Fruit fly (Drosophila melanogaster): ENCODE results near the gene kis.
A peak's percentile ranks its signal among the peaks of the same experiment; 100 is the strongest.

kis gene

DNA sequence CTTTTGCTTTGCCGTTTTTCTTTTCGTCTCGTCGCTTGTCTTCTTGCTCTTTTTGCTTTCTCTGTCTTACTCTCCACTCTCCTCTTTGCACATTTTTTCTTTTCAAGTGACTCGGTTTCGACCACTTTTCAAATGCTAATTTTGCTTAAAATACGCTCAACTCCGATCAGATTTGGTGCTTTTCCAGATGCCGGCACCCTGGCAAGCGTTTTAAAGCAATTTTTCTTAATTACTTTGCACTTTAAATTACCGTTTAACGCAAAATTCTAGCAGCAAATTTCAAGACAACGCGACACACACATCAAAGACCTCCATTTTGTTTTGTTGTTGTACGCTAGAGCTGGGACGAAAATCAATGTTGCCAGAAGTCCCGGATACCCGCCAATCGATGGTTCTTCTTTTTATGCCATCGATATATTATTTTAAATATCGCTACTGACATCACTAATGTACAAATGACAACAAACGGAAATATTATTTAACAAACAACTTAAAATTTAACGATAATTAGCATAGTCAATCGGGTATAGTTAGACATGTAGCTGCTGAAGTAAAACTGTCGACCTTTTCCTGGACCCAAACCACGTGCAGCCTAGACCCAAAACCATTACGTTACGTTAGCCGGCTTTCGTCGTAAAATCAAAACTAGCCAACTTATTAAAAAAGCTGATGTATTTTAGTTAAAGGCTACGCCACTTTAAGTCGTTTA, at the start of gene kis:
Gene kis, minus strand, starts transcription at position 317 of the 709 bp plus-strand sequence.
- TF ChIP-seq bab1 (GFP tag; optimal IDR thresholded peaks at IDR 0.05) (peak; percentile 75), CG12768 (GFP tag; optimal IDR thresholded peaks at IDR 0.05) (peak; percentile 8), CG7045 (GFP tag; optimal IDR thresholded peaks at IDR 0.05) (peak; percentile 24), CG7101 (tag; optimal IDR thresholded peaks at IDR 0.05) (peak; percentile 25), Mnt (GFP tag; optimal IDR thresholded peaks at IDR 0.05) (peak; percentile 75), Crg-1 (GFP tag; optimal IDR thresholded peaks at IDR 0.05) (peak; percentile 34), ovo (GFP tag; optimal IDR thresholded peaks at IDR 0.05) (no peak), Clk (GFP tag; optimal IDR thresholded peaks at IDR 0.05) (peak; percentile 9), Hr96 (GFP tag; optimal IDR thresholded peaks at IDR 0.05) (peak; percentile 56), CG33017 (tag; optimal IDR thresholded peaks at IDR 0.05) (peak; percentile 46), CG11617 (GFP tag; optimal IDR thresholded peaks at IDR 0.05) (peak; percentile 46), pad (GFP tag; optimal IDR thresholded peaks at IDR 0.05) (peak; percentile 23), cnc (optimal IDR thresholded peaks at IDR 0.05) (no peak), toe (GFP tag; optimal IDR thresholded peaks at IDR 0.05) (no peak), CG1620 (GFP tag; optimal IDR thresholded peaks at IDR 0.05) (peak; percentile 64), cic (GFP tag; optimal IDR thresholded peaks at IDR 0.05) (no peak), CG14711 (tag; optimal IDR thresholded peaks at IDR 0.05) (no peak), kay (GFP tag; ENCODE audit: borderline replicate concordance) (no peak), CG5204 (GFP tag; optimal IDR thresholded peaks at IDR 0.05) (no peak), tj (GFP tag; optimal IDR thresholded peaks at IDR 0.05) (no peak)

DNA sequence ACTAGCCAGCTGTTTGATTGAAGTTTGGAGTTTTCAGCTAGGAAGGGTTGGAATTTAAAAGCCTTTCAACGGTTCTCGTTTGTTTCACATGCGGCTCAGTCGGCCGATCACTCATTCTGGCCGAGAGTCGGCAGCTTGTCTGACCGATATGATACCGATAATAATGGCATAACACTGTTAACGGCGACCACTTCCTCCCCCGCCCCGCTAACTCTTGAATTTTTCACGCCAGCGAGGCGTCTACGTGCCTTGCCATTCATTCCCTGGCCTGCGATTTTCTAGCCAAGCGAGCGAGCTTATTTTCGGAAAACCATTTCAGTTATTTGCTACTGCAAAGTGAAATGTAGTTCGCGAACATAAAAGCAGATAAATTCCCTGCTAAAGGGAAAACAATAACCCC, 49.4 kb upstream of the kis start:
- TF ChIP-seq Mnt (GFP tag; optimal IDR thresholded peaks at IDR 0.05), result no peak
- no peak for TF ChIP-seq toe (GFP tag; optimal IDR thresholded peaks at IDR 0.05)
- TF ChIP-seq CG5204 (GFP tag; optimal IDR thresholded peaks at IDR 0.05), result no peak

DNA sequence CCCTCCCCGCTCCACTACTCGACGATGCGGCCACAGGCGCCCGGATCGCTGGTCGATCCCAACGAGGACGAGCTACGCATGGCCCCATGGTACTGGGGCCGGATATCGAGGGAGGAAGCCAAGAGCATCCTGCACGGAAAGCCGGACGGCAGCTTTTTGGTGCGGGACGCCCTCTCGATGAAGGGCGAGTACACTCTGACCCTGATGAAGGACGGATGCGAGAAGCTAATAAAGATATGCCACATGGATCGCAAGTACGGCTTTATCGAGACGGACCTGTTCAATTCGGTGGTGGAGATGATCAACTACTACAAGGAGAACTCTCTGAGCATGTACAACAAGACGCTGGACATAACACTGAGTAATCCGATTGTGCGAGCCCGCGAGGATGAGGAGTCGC, 48.4 kb upstream of the kis start:
- no peak for TF ChIP-seq cic (GFP tag; optimal IDR thresholded peaks at IDR 0.05)
- no peak for TF ChIP-seq CG1620 (GFP tag; optimal IDR thresholded peaks at IDR 0.05)
- TF ChIP-seq Hr96 (GFP tag; optimal IDR thresholded peaks at IDR 0.05), result no peak
- no peak for TF ChIP-seq bab1 (GFP tag; optimal IDR thresholded peaks at IDR 0.05)
- TF ChIP-seq kay (GFP tag; ENCODE audit: borderline replicate concordance), result no peak
- TF ChIP-seq Crg-1 (GFP tag; optimal IDR thresholded peaks at IDR 0.05), result no peak
- no peak for TF ChIP-seq CG5204 (GFP tag; optimal IDR thresholded peaks at IDR 0.05)
- no peak for TF ChIP-seq Mnt (GFP tag; optimal IDR thresholded peaks at IDR 0.05)
- TF ChIP-seq tj (GFP tag; optimal IDR thresholded peaks at IDR 0.05), result no peak
- TF ChIP-seq ovo (GFP tag; optimal IDR thresholded peaks at IDR 0.05), result no peak
- TF ChIP-seq Clk (GFP tag; optimal IDR thresholded peaks at IDR 0.05), result no peak
- no peak for TF ChIP-seq CG33017 (tag; optimal IDR thresholded peaks at IDR 0.05)
- no peak for TF ChIP-seq CG7045 (GFP tag; optimal IDR thresholded peaks at IDR 0.05)
- no peak for TF ChIP-seq CG11617 (GFP tag; optimal IDR thresholded peaks at IDR 0.05)
- TF ChIP-seq cnc (optimal IDR thresholded peaks at IDR 0.05), result no peak
- TF ChIP-seq CG7101 (tag; optimal IDR thresholded peaks at IDR 0.05), result no peak
- no peak for TF ChIP-seq pad (GFP tag; optimal IDR thresholded peaks at IDR 0.05)
- TF ChIP-seq CG12768 (GFP tag; optimal IDR thresholded peaks at IDR 0.05), result no peak
- TF ChIP-seq toe (GFP tag; optimal IDR thresholded peaks at IDR 0.05), result no peak
- TF ChIP-seq CG14711 (tag; optimal IDR thresholded peaks at IDR 0.05), result no peak

DNA sequence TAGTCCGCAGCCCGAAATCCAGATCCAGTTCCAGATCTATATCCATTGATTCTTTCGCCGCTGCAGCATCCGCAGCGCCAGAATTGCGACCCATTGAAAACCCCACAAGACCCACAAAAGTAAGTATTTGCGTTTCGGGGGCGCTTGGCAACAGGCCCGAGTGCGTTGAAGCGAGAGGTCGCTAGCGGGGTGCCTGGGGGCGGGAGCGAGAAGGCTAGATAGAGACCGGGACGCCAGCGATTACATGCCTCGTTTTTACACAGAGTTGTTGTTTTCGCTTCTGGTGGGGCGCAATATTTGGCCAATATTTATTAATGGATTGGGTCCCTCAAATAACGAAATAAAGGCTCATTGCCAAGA, 47.6 kb upstream of the kis start:
- TF ChIP-seq CG1620 (GFP tag; optimal IDR thresholded peaks at IDR 0.05) (no peak), Mnt (GFP tag; optimal IDR thresholded peaks at IDR 0.05) (no peak), CG14711 (tag; optimal IDR thresholded peaks at IDR 0.05) (no peak), CG12768 (GFP tag; optimal IDR thresholded peaks at IDR 0.05) (no peak), cic (GFP tag; optimal IDR thresholded peaks at IDR 0.05) (peak; percentile 32), tj (GFP tag; optimal IDR thresholded peaks at IDR 0.05) (peak; percentile 16)

DNA sequence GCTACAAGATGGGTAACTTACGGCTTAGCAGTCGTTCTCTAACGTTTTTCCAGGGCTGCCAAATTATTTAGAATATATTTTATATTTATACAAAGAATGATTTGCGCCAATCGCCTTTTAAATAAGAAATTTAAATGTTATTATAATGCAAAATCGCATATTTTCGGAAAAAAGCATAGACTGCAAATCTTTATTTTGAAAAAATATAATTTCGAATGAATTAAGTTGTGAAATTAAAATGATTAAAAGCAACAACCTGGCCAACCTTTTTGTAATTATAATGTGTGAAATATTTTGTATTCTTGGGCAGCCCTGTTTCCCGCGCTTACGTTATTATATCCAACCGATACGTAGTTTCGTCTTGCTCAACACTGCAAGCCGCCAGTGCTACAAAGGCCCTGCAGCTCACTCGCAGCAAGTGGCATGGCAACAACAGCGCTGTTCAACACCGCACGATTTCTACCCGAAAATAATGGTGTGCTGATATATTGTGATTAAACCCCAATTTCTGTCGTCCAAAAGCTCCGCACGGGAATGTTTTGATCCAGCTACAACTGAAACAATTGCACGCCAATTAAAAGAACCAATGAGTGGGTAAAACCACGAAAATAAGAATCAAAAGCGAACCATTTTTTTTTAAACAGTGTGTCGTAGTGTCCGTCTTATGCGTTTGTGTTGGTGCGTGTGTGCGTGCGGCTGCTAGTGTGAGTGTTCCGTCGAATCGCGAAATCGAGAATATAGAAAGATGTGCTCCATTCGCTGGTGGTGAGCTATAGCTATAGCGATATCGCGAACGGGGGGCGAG, 47.1 kb upstream of the kis start, which contains the start of gene Pi3K21B:
Gene Pi3K21B, plus strand, starts transcription at position 401 of the 805 bp plus-strand sequence.
- TF ChIP-seq CG1620 (GFP tag; optimal IDR thresholded peaks at IDR 0.05), result peak; percentile 99
- peak; percentile 94 for TF ChIP-seq CG7101 (tag; optimal IDR thresholded peaks at IDR 0.05)
- peak; percentile 63 for TF ChIP-seq cic (GFP tag; optimal IDR thresholded peaks at IDR 0.05)
- TF ChIP-seq CG14711 (tag; optimal IDR thresholded peaks at IDR 0.05), result peak; percentile 94
- TF ChIP-seq Crg-1 (GFP tag; optimal IDR thresholded peaks at IDR 0.05), result peak; percentile 99
- peak; percentile 93 for TF ChIP-seq CG33017 (tag; optimal IDR thresholded peaks at IDR 0.05)
- TF ChIP-seq Mnt (GFP tag; optimal IDR thresholded peaks at IDR 0.05), result peak; percentile 96
- no peak for TF ChIP-seq CG5204 (GFP tag; optimal IDR thresholded peaks at IDR 0.05)
- peak; percentile 97 for TF ChIP-seq CG12768 (GFP tag; optimal IDR thresholded peaks at IDR 0.05)
- TF ChIP-seq CG11617 (GFP tag; optimal IDR thresholded peaks at IDR 0.05), result peak; percentile 96
- TF ChIP-seq bab1 (GFP tag; optimal IDR thresholded peaks at IDR 0.05), result peak; percentile 86
- TF ChIP-seq cnc (optimal IDR thresholded peaks at IDR 0.05), result no peak
- TF ChIP-seq ovo (GFP tag; optimal IDR thresholded peaks at IDR 0.05), result peak; percentile 96
- peak; percentile 96 for TF ChIP-seq toe (GFP tag; optimal IDR thresholded peaks at IDR 0.05)
- peak; percentile 96 for TF ChIP-seq CG7045 (GFP tag; optimal IDR thresholded peaks at IDR 0.05)
- peak; percentile 90 for TF ChIP-seq pad (GFP tag; optimal IDR thresholded peaks at IDR 0.05)
- peak; percentile 97 for TF ChIP-seq Hr96 (GFP tag; optimal IDR thresholded peaks at IDR 0.05)
- TF ChIP-seq tj (GFP tag; optimal IDR thresholded peaks at IDR 0.05), result peak; percentile 62
- no peak for TF ChIP-seq kay (GFP tag; ENCODE audit: borderline replicate concordance)
- TF ChIP-seq Clk (GFP tag; optimal IDR thresholded peaks at IDR 0.05), result peak; percentile 94

All from whole organism, adult.